Worm (Caenorhabditis elegans) whole organism, L2 larva: ENCODE data around the gene F52D2.7.

Experiments
- F13H6.1 ChIP-seq: sonication (generic microtip); optimal IDR thresholded peaks from 2 replicates; lab custom pipeline; 2016; ENCODE audit warnings: missing genetic modification characterization, missing compliant biosample characterization
- R02D3.7 ChIP-seq: fragments of 150-350 bp; optimal IDR thresholded peaks from 2 replicates; lab custom pipeline; 2014; ENCODE audit warnings: missing biosample characterization, missing genetic modification characterization
- Y55F3AM.14 ChIP-seq: fragments of 200-800 bp; sonication (Bioruptor generic); optimal IDR thresholded peaks from 2 replicates; lab custom pipeline; 2018; ENCODE audit warnings: mild to moderate bottlenecking, missing genetic modification characterization, missing compliant biosample characterization
- ZK546.5 ChIP-seq: sonication (generic microtip); optimal IDR thresholded peaks from 2 replicates; lab custom pipeline; 2017; ENCODE audit warnings: missing biosample characterization, missing genetic modification characterization
- aly-2 ChIP-seq: fragments of 150-350 bp; optimal IDR thresholded peaks from 2 replicates; lab custom pipeline; 2014; ENCODE audit warnings: missing biosample characterization, missing genetic modification characterization
- ceh-16 ChIP-seq: fragments of 150-350 bp; optimal IDR thresholded peaks from 2 replicates; lab custom pipeline; 2014; ENCODE audit warnings: missing biosample characterization, missing genetic modification characterization
- ceh-82 ChIP-seq: fragments of 150-350 bp; optimal IDR thresholded peaks from 2 replicates; lab custom pipeline; 2014; ENCODE audit warnings: missing biosample characterization, missing genetic modification characterization
- crh-2 ChIP-seq: sonication (generic microtip); optimal IDR thresholded peaks from 2 replicates; lab custom pipeline; 2017; ENCODE audit warnings: missing biosample characterization, missing genetic modification characterization
- dmd-4 ChIP-seq: sonication (generic microtip); optimal IDR thresholded peaks from 2 replicates; lab custom pipeline; 2017; ENCODE audit warnings: missing biosample characterization, missing genetic modification characterization
- egl-27 ChIP-seq: sonication (generic microtip); optimal IDR thresholded peaks from 3 replicates; lab custom pipeline; 2017; ENCODE audit warnings: missing biosample characterization, missing genetic modification reagents, missing genetic modification characterization
- elt-1 ChIP-seq: fragments of 150-350 bp; optimal IDR thresholded peaks from 2 replicates; lab custom pipeline; 2014; ENCODE audit warnings: missing biosample characterization, missing genetic modification characterization
- elt-3 ChIP-seq: sonication (generic microtip); optimal IDR thresholded peaks from 2 replicates; lab custom pipeline; 2017; ENCODE audit warnings: missing biosample characterization, missing genetic modification characterization
- fos-1 ChIP-seq: fragments of 150-350 bp; optimal IDR thresholded peaks from 2 replicates; lab custom pipeline; 2014; ENCODE audit warnings: missing biosample characterization, missing genetic modification characterization
- lin-11 ChIP-seq: fragments of 150-350 bp; sonication (generic microtip); optimal IDR thresholded peaks from 2 replicates; lab custom pipeline; 2014; ENCODE audit warnings: missing biosample characterization, missing genetic modification characterization, inconsistent platforms, mixed read lengths
- lin-39 ChIP-seq: fragments of 150-350 bp; optimal IDR thresholded peaks from 2 replicates; lab custom pipeline; 2014; ENCODE audit warnings: missing biosample characterization, missing genetic modification reagents, missing genetic modification characterization
- mab-5 ChIP-seq: fragments of 150-350 bp; optimal IDR thresholded peaks from 2 replicates; lab custom pipeline; 2014; ENCODE audit warnings: missing biosample characterization, missing genetic modification characterization
- mbf-1 ChIP-seq: sonication (generic microtip); optimal IDR thresholded peaks from 2 replicates; lab custom pipeline; 2017; ENCODE audit warnings: missing biosample characterization, missing genetic modification characterization
- mdl-1 ChIP-seq, 2 experiments: fragments of 150-350 bp in 1 of 2; sonication (generic microtip) in 1 of 2; optimal IDR thresholded peaks; 2 replicates each; lab custom pipeline; 2017; ENCODE audit warnings: missing biosample characterization in 2 of 2, missing genetic modification characterization in 2 of 2
- nhr-10 ChIP-seq: sonication (generic microtip); optimal IDR thresholded peaks from 2 replicates; lab custom pipeline; 2017; ENCODE audit warnings: missing biosample characterization, missing genetic modification characterization
- nhr-11 ChIP-seq: fragments of 150-350 bp; optimal IDR thresholded peaks from 2 replicates; lab custom pipeline; 2014; ENCODE audit warnings: missing biosample characterization, missing genetic modification characterization
- nhr-12 ChIP-seq: fragments of 150-350 bp; optimal IDR thresholded peaks from 2 replicates; lab custom pipeline; 2014; ENCODE audit warnings: missing biosample characterization, missing genetic modification characterization
- nhr-129 ChIP-seq: fragments of 150-350 bp; optimal IDR thresholded peaks from 2 replicates; lab custom pipeline; 2014; ENCODE audit warnings: missing biosample characterization, missing genetic modification characterization
- nhr-21 ChIP-seq: fragments of 150-350 bp; optimal IDR thresholded peaks from 2 replicates; lab custom pipeline; 2014; ENCODE audit warnings: missing biosample characterization, missing genetic modification characterization
- nhr-23 ChIP-seq: fragments of 150-350 bp; optimal IDR thresholded peaks from 2 replicates; lab custom pipeline; 2014; ENCODE audit warnings: missing biosample characterization, missing genetic modification reagents, missing genetic modification characterization
- nhr-237 ChIP-seq: fragments of 150-350 bp; optimal IDR thresholded peaks from 2 replicates; lab custom pipeline; 2014; ENCODE audit warnings: missing biosample characterization, missing genetic modification characterization
- nhr-25 ChIP-seq: fragments of 150-350 bp; sonication (generic microtip); optimal IDR thresholded peaks from 3 replicates; lab custom pipeline; 2014; ENCODE audit warnings: missing biosample characterization, missing genetic modification characterization
- nhr-6 ChIP-seq: fragments of 150-350 bp; optimal IDR thresholded peaks from 2 replicates; lab custom pipeline; 2014; ENCODE audit warnings: missing biosample characterization, missing genetic modification characterization
- nhr-77 ChIP-seq: fragments of 150-350 bp; optimal IDR thresholded peaks from 2 replicates; lab custom pipeline; 2014; ENCODE audit warnings: missing biosample characterization, missing genetic modification characterization
- sem-4 ChIP-seq: fragments of 150-350 bp; optimal IDR thresholded peaks from 2 replicates; lab custom pipeline; 2014; ENCODE audit warnings: missing biosample characterization, missing genetic modification reagents, missing genetic modification characterization
- skn-1 ChIP-seq: sonication (generic microtip); optimal IDR thresholded peaks from 2 replicates; lab custom pipeline; 2017; ENCODE audit warnings: missing biosample characterization, missing genetic modification characterization
- sma-9 ChIP-seq, 2 experiments: fragments of 150-350 bp in 1 of 2; sonication (generic microtip) in 1 of 2; optimal IDR thresholded peaks; 2 replicates each; lab custom pipeline; 2014 to 2016; ENCODE audit warnings: missing genetic modification characterization in 2 of 2, mild to moderate bottlenecking in 1 of 2, missing biosample characterization in 1 of 2, missing compliant biosample characterization in 1 of 2, missing genetic modification reagents in 1 of 2, moderate library complexity in 1 of 2
- snpc-4 ChIP-seq: fragments of 150-350 bp; optimal IDR thresholded peaks from 2 replicates; lab custom pipeline; 2014; ENCODE audit warnings: missing biosample characterization, missing genetic modification characterization
- unc-39 ChIP-seq: fragments of 150-350 bp; optimal IDR thresholded peaks from 2 replicates; lab custom pipeline; 2014; ENCODE audit warnings: missing biosample characterization, missing genetic modification characterization
- unc-62 ChIP-seq: fragments of 150-350 bp; optimal IDR thresholded peaks from 2 replicates; lab custom pipeline; 2014; ENCODE audit warnings: missing biosample characterization, missing genetic modification reagents, missing genetic modification characterization
- ztf-1 ChIP-seq: fragments of 200-800 bp; sonication (Bioruptor generic); conservative IDR thresholded peaks from 2 replicates; pipeline ENCODE4 v1.3.6; 2022; ENCODE audit warnings: missing genetic modification characterization, missing compliant biosample characterization
- ztf-11 ChIP-seq: sonication (generic microtip); optimal IDR thresholded peaks from 2 replicates; lab custom pipeline; 2017; ENCODE audit warnings: missing biosample characterization, missing genetic modification characterization

The F52D2.7 gene

DNA sequence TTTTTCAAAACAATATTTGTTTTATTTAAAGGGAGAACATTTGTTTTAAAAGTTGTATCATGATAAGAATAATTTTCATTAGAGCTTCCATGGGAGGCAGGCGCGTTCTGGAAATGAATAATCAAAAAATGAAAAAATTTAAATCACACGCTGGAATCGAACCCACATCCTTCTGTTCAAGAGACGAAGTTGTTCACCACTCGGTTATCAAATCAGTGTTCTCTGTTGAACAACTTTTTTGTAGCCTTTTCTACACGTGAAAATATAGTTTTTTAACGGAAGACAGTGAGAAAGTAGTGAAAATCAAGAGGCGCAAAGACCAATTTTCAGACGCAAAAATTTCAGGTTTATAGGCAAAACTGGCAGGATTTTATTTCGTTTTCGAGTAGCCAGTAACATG is 10.4 kb downstream of the F52D2.7 start:
- no peak for TF ChIP-seq elt-3 (tag; lab: Kevin White, UChicago)
- no peak for TF ChIP-seq mab-5
- no peak for TF ChIP-seq fos-1 (tag; lab: Kevin White, UChicago)
- no peak for TF ChIP-seq ceh-82 (tag; lab: Kevin White, UChicago)
- no peak for TF ChIP-seq elt-1 (tag; lab: Kevin White, UChicago)
- TF ChIP-seq lin-11 = no peak
- no peak for TF ChIP-seq skn-1
- TF ChIP-seq aly-2 (tag; lab: Kevin White, UChicago) = no peak
- no peak for TF ChIP-seq nhr-25
- TF ChIP-seq nhr-11 (tag; lab: Kevin White, UChicago) = no peak
- TF ChIP-seq nhr-77 (tag; lab: Kevin White, UChicago) = no peak
- no peak for TF ChIP-seq lin-39 (tag; lab: Kevin White, UChicago)
- TF ChIP-seq nhr-129 (tag; lab: Kevin White, UChicago) = no peak
- TF ChIP-seq mbf-1 (tag; lab: Kevin White, UChicago) = no peak
- TF ChIP-seq F13H6.1 = no peak

DNA sequence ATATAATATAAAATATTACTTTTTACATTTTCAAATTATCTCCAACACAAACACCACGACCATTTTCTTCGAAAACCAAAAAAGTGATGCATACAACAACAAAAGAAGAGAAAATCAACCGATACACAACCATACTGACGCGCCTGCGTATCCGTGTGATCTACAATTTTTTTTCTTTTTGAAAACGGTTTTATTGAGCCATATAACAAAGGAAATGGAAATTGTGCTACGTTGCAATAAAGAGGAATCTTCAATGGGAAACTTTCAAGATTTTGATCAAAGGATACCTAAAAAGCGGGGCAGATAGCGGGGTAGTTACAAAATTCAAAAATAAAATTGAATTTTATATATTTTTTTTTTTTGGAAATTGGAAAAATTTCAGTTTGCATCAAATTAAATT is 12.3 kb downstream of the F52D2.7 start, which contains the start of gene F52D2.5:
Gene F52D2.5 (minus strand): TSS at position 101 of the 400 bp plus-strand sequence.
- TF ChIP-seq nhr-25 (no peak), Y55F3AM.14 (GFP tag; lab: Kevin White, UChicago) (no peak), nhr-11 (tag; lab: Kevin White, UChicago) (no peak), nhr-6 (no peak), R02D3.7 (tag; lab: Kevin White, UChicago) (no peak), elt-3 (tag; lab: Kevin White, UChicago) (no peak), snpc-4 (no peak), ZK546.5 (tag; lab: Kevin White, UChicago) (no peak), nhr-12 (no peak), unc-39 (tag; lab: Kevin White, UChicago) (no peak), sem-4 (tag; lab: Kevin White, UChicago) (no peak)

DNA sequence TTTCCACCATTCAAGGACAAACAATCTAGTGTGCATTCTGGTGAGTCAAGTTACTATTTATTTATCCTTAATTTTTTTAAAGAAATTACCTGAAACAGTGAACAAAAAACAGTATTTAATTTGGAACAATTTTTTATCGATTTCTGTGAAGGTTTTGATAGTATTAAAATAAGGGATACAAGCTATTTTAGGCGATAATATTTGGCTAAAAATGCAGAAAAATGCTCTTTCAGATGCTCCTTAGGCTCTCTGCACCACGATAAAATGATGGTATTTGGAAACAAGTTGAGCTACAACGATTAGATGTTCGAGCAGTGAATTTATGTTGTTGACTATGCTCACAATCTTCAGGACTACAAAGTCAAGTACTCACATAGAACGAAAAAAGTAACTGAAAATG is 13.3 kb downstream of the F52D2.7 start, which contains the start of gene F52D2.6:
Gene F52D2.6 (plus strand): TSS at position 301 of the 400 bp plus-strand sequence.
- TF ChIP-seq crh-2 (tag; lab: Kevin White, UChicago) = no peak
- no peak for TF ChIP-seq elt-3 (tag; lab: Kevin White, UChicago)
- TF ChIP-seq sma-9 (GFP tag; optimal IDR thresholded peaks at IDR 0.05; lab: Kevin White, UChicago) = no peak
- TF ChIP-seq sma-9 (tag; optimal IDR thresholded peaks at IDR 0.05; lab: Kevin White, UChicago) = no peak
- TF ChIP-seq ceh-16 = no peak
- no peak for TF ChIP-seq mdl-1 (tag; optimal IDR thresholded peaks at IDR 0.05; lab: Kevin White, UChicago)
- no peak for TF ChIP-seq ztf-11 (tag; lab: Kevin White, UChicago)
- TF ChIP-seq skn-1 = no peak
- TF ChIP-seq nhr-129 (tag; lab: Kevin White, UChicago) = no peak

DNA sequence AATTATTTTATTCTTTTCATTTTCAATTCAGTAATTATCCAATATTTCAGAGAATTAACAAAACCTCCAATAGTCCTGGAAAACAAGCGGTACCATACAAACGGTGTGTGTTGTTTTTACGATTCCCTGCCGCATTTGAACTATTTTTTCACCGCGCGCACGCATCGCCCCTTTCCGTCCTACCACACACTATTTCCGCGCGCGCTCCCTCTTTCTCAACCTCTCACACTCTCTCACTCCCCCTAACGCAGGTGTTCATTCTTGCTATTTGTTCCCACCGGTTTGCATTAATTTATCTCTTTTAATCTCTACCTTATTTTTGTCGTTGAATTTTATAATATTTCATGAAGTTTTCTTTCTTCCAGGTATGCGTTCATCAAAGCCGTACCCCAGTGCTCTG is 15.3 kb downstream of the F52D2.7 start, which contains the start of gene F52D2.12:
Gene F52D2.12 (plus strand): TSS at position 307 of the 400 bp plus-strand sequence.
- TF ChIP-seq nhr-23 (tag; lab: Kevin White, UChicago) (no peak), snpc-4 (no peak), nhr-12 (no peak), ztf-1 (GFP tag; lab: Robert Waterston, UW) (no peak), mab-5 (no peak), dmd-4 (tag; lab: Kevin White, UChicago) (no peak), unc-62 (GFP tag; lab: Kevin White, UChicago) (no peak), egl-27 (tag; lab: Kevin White, UChicago) (no peak), sem-4 (tag; lab: Kevin White, UChicago) (no peak), nhr-11 (tag; lab: Kevin White, UChicago) (no peak), ztf-11 (tag; lab: Kevin White, UChicago) (no peak), unc-39 (tag; lab: Kevin White, UChicago) (no peak), ceh-16 (no peak), nhr-21 (tag; lab: Kevin White, UChicago) (no peak), nhr-10 (no peak), aly-2 (tag; lab: Kevin White, UChicago) (no peak), ceh-82 (tag; lab: Kevin White, UChicago) (no peak), nhr-237 (tag; lab: Kevin White, UChicago) (no peak), F13H6.1 (no peak)
- TF ChIP-seq, all 48 proteins: peak for 0
